Worm (Caenorhabditis elegans): Measurements from ENCODE around the gene nob-1.

- TF ChIP-seq ama-1 (optimal IDR thresholded peaks at IDR 0.05): no peak
- TF ChIP-seq ama-1 (GFP tag; optimal IDR thresholded peaks at IDR 0.05): no peak
- TF ChIP-seq attf-6 (GFP tag; IDR thresholded peaks at IDR 0.05): no peak
- no peak for TF ChIP-seq rpc-1 (optimal IDR thresholded peaks at IDR 0.05)
- TF ChIP-seq rpc-1 (tag; optimal IDR thresholded peaks at IDR 0.05): no peak
- no peak for TF ChIP-seq repo-1 (tag; optimal IDR thresholded peaks at IDR 0.05)
- TF ChIP-seq F33H1.4 (GFP tag; IDR thresholded peaks at IDR 0.05): no peak
- no peak for TF ChIP-seq tbx-9 (tag; optimal IDR thresholded peaks at IDR 0.05; ENCODE audit: borderline replicate concordance)
- no peak for TF ChIP-seq lin-40 (tag; optimal IDR thresholded peaks at IDR 0.05)
- peak; percentile 81 for TF ChIP-seq egrh-3 (GFP tag; IDR thresholded peaks at IDR 0.05)
- TF ChIP-seq unc-130 (GFP tag; optimal IDR thresholded peaks at IDR 0.05): no peak
- TF ChIP-seq pha-4 (tag; optimal IDR thresholded peaks at IDR 0.05): no peak
- no peak for TF ChIP-seq snpc-1.3 (tag; optimal IDR thresholded peaks at IDR 0.05; ENCODE audit: insufficient read depth)
- no peak for TF ChIP-seq akir-1 (GFP tag; optimal IDR thresholded peaks at IDR 0.05)
Measured at ce11 chrIII:12034311-12034710, 49.8 kb downstream of the nob-1 start.

All from whole organism, young adult.